Worm (Caenorhabditis elegans) whole organism, early embryonic: ENCODE measurements around the gene twk-23.

Source experiments
- B0310.2 ChIP-seq: sonication (generic microtip); optimal IDR thresholded peaks from 2 replicates; lab custom pipeline; 2016; ENCODE audit warnings: mild to moderate bottlenecking, missing genetic modification characterization, missing compliant biosample characterization
- F13C5.2 ChIP-seq: sonication (generic microtip); optimal IDR thresholded peaks from 2 replicates; lab custom pipeline; 2017; ENCODE audit warnings: mild to moderate bottlenecking, missing genetic modification characterization, inconsistent platforms, missing compliant biosample characterization
- aly-1 ChIP-seq: sonication (generic microtip); optimal IDR thresholded peaks from 2 replicates; lab custom pipeline; 2016; ENCODE audit warnings: missing genetic modification characterization, missing compliant biosample characterization
- ama-1 ChIP-seq: fragments of 150-350 bp; optimal IDR thresholded peaks from 2 replicates; lab custom pipeline; 2014
- ceh-13 ChIP-seq: fragments of 200-800 bp; sonication (Bioruptor generic); optimal IDR thresholded peaks from 2 replicates; lab custom pipeline; 2018; ENCODE audit warnings: mild to moderate bottlenecking, missing genetic modification characterization, missing compliant biosample characterization
- ceh-36 ChIP-seq: sonication (generic microtip); optimal IDR thresholded peaks from 2 replicates; lab custom pipeline; 2016; ENCODE audit warnings: missing genetic modification characterization, inconsistent platforms, missing compliant biosample characterization
- ets-7 ChIP-seq: sonication (generic microtip); optimal IDR thresholded peaks from 2 replicates; lab custom pipeline; 2016; ENCODE audit warnings: missing genotype, missing genetic modification characterization, missing compliant biosample characterization
- flt-1 ChIP-seq: fragments of 200-800 bp; sonication (Bioruptor generic); IDR thresholded peaks from 2 replicates; pipeline ENCODE4 v1.3.6; 2022; ENCODE audit warnings: missing genetic modification characterization, missing compliant biosample characterization
- hmbx-1 ChIP-seq: sonication (generic microtip); optimal IDR thresholded peaks from 2 replicates; lab custom pipeline; 2016; ENCODE audit warnings: mild to moderate bottlenecking, missing genetic modification characterization, missing compliant biosample characterization
- hnd-1 ChIP-seq: sonication (generic microtip); optimal IDR thresholded peaks from 2 replicates; lab custom pipeline; 2016; ENCODE audit warnings: missing genetic modification characterization, missing compliant biosample characterization
- scrt-1 ChIP-seq: fragments of 200-800 bp; sonication (Bioruptor generic); IDR thresholded peaks from 2 replicates; pipeline ENCODE4 v1.3.6; 2022; ENCODE audit warnings: missing genetic modification characterization, missing compliant biosample characterization
- sea-1 ChIP-seq: fragments of 200-800 bp; sonication (Bioruptor generic); conservative IDR thresholded peaks from 2 replicates; pipeline ENCODE4 v1.3.6; 2022; ENCODE audit warnings: missing genetic modification characterization, missing compliant biosample characterization
- tbx-11 ChIP-seq: fragments of 200-800 bp; sonication (Bioruptor generic); IDR thresholded peaks from 2 replicates; pipeline ENCODE4 v1.3.6; 2022; ENCODE audit warnings: missing genetic modification characterization, missing compliant biosample characterization
- tbx-37 ChIP-seq: fragments of 200-800 bp; sonication (Bioruptor generic); conservative IDR thresholded peaks from 2 replicates; pipeline ENCODE4 v1.3.6; 2022; ENCODE audit warnings: missing genetic modification reagents, missing genetic modification characterization, missing compliant biosample characterization

DNA sequence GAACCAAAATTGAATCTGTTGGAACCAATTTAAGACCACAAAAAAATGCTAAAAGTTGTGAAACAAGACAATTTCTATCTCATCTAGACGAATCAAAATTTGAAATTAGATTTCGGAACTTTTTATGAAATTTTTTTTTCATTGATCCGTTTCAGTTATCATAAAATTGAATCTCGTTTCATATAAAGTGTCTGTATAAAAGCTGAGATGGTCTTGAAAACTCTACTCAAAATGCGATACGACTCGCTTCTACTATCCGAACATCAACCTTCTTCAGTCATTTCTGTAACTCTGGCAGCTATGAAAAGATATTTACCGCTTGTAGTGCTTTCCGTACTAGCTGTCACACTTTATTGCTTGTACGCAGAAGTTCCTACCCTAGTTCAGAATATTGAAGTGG lies 32.9 kb downstream of the twk-23 start, which contains the start of gene ZK1086.3:
- TF ChIP-seq hnd-1 (tag; lab: Kevin White, UChicago), result no peak
- no peak for TF ChIP-seq ama-1
- TF ChIP-seq ceh-36 (tag; lab: Kevin White, UChicago), result no peak
- no peak for TF ChIP-seq scrt-1 (GFP tag; lab: Robert Waterston, UW)
- TF ChIP-seq tbx-11 (GFP tag; lab: Robert Waterston, UW), result no peak
- no peak for TF ChIP-seq flt-1 (GFP tag; lab: Robert Waterston, UW)
- TF ChIP-seq F13C5.2 (tag; lab: Kevin White, UChicago), result no peak
- no peak for TF ChIP-seq aly-1 (tag; lab: Kevin White, UChicago)
- no peak for TF ChIP-seq hmbx-1 (tag; lab: Kevin White, UChicago)
- no peak for TF ChIP-seq ceh-13
- TF ChIP-seq tbx-37 (GFP tag; lab: Robert Waterston, UW), result no peak
- no peak for TF ChIP-seq ets-7 (tag; lab: Kevin White, UChicago)
- TF ChIP-seq sea-1 (GFP tag; lab: Robert Waterston, UW), result no peak
- no peak for TF ChIP-seq B0310.2
